Worm (Caenorhabditis elegans) whole organism, L4 larva: ENCODE results near the gene tps-2.

Experiments
- F10B5.3 ChIP-seq: sonication (generic microtip); optimal IDR thresholded peaks from 2 replicates; lab custom pipeline; 2016; ENCODE audit warnings: mild to moderate bottlenecking, missing genetic modification characterization, missing compliant biosample characterization
- F26F4.8 ChIP-seq: fragments of 200-800 bp; sonication (Bioruptor generic); conservative IDR thresholded peaks from 2 replicates; pipeline ENCODE4 v1.3.6; 2022; ENCODE audit warnings: missing genetic modification characterization, missing compliant biosample characterization
- F37D6.2 ChIP-seq: sonication (generic microtip); optimal IDR thresholded peaks from 2 replicates; lab custom pipeline; 2016; ENCODE audit warnings: mild to moderate bottlenecking, missing genetic modification characterization, missing compliant biosample characterization
- Y5F2A.4 ChIP-seq: fragments of 200-800 bp; sonication (Bioruptor generic); optimal IDR thresholded peaks from 2 replicates; lab custom pipeline; 2018; ENCODE audit warnings: mild to moderate bottlenecking, missing genetic modification characterization, missing compliant biosample characterization
- Y75B8A.6 ChIP-seq: fragments of 200-800 bp; sonication (Bioruptor generic); IDR thresholded peaks from 2 replicates; pipeline ENCODE4 v1.3.6; 2022; ENCODE audit warnings: missing genetic modification reagents, missing genetic modification characterization, missing compliant biosample characterization
- ZK337.2 ChIP-seq: fragments of 200-800 bp; sonication (Bioruptor generic); IDR thresholded peaks from 2 replicates; pipeline ENCODE4 v1.3.6; 2022; ENCODE audit warnings: missing genetic modification reagents, missing genetic modification characterization, missing compliant biosample characterization
- aha-1 ChIP-seq: fragments of 150-350 bp; peaks from one replicate; lab custom pipeline; 2014; ENCODE audit warnings: missing biosample characterization, missing genetic modification characterization
- aly-2 ChIP-seq: sonication (generic microtip); optimal IDR thresholded peaks from 2 replicates; lab custom pipeline; 2018; ENCODE audit warnings: missing biosample characterization, missing genetic modification characterization
- ama-1 ChIP-seq: fragments of 150-350 bp; optimal IDR thresholded peaks from 2 replicates; lab custom pipeline; 2014; ENCODE audit warnings: inconsistent platforms, mixed read lengths
- ceh-28 ChIP-seq: fragments of 150-350 bp; optimal IDR thresholded peaks from 2 replicates; lab custom pipeline; 2014; ENCODE audit warnings: missing biosample characterization, missing genetic modification reagents, missing genetic modification characterization
- ceh-32 ChIP-seq: sonication (generic microtip); optimal IDR thresholded peaks from 2 replicates; lab custom pipeline; 2016; ENCODE audit warnings: mild to moderate bottlenecking, missing genetic modification characterization, missing compliant biosample characterization; ENCODE audit not compliant: poor library complexity
- ceh-44 ChIP-seq: fragments of 200-800 bp; sonication (Bioruptor generic); IDR thresholded peaks from 2 replicates; pipeline ENCODE4 v1.3.6; 2022; ENCODE audit warnings: missing genetic modification reagents, missing genetic modification characterization, missing compliant biosample characterization
- cey-2 ChIP-seq: sonication (generic microtip); optimal IDR thresholded peaks from 3 replicates; lab custom pipeline; 2017; ENCODE audit warnings: missing genetic modification characterization, mild to moderate bottlenecking, missing compliant biosample characterization, antibody characterized with exemption, borderline replicate concordance; ENCODE audit not compliant: insufficient read depth
- ctbp-1 ChIP-seq: fragments of 200-800 bp; sonication (Bioruptor generic); IDR thresholded peaks from 2 replicates; pipeline ENCODE4 v1.3.6; 2022; ENCODE audit warnings: missing genetic modification reagents, missing genetic modification characterization, missing compliant biosample characterization
- daf-16 ChIP-seq, 3 experiments: sonication (generic microtip); optimal IDR thresholded peaks; 2 replicates each; lab custom pipeline; 2016 to 2017; ENCODE audit warnings: missing genetic modification characterization in 3 of 3, missing genetic modification reagents in 3 of 3, mild to moderate bottlenecking in 2 of 3, missing compliant biosample characterization in 2 of 3, missing biosample characterization in 1 of 3, moderate library complexity in 1 of 3
- dmd-9 ChIP-seq: fragments of 200-800 bp; sonication (Bioruptor generic); IDR thresholded peaks from 2 replicates; pipeline ENCODE4 v1.3.6; 2022; ENCODE audit warnings: missing genetic modification reagents, missing genetic modification characterization, missing compliant biosample characterization
- duxl-1 ChIP-seq: sonication (generic microtip); optimal IDR thresholded peaks from 2 replicates; lab custom pipeline; 2016; ENCODE audit warnings: mild to moderate bottlenecking, missing genetic modification characterization, moderate library complexity, missing compliant biosample characterization; ENCODE audit not compliant: poor library complexity
- egl-43 ChIP-seq: fragments of 200-800 bp; sonication (Bioruptor generic); IDR thresholded peaks from 2 replicates; pipeline ENCODE4 v1.3.6; 2022; ENCODE audit warnings: missing genetic modification reagents, missing genetic modification characterization, missing compliant biosample characterization
- fkh-10 ChIP-seq: fragments of 150-350 bp; optimal IDR thresholded peaks from 2 replicates; lab custom pipeline; 2014; ENCODE audit warnings: missing biosample characterization, missing genetic modification reagents, missing genetic modification characterization
- gei-8 ChIP-seq: fragments of 200-800 bp; sonication (Bioruptor generic); optimal IDR thresholded peaks from 2 replicates; lab custom pipeline; 2018; ENCODE audit warnings: mild to moderate bottlenecking, missing genetic modification characterization, missing compliant biosample characterization
- hlh-30 ChIP-seq: sonication (generic microtip); optimal IDR thresholded peaks from 2 replicates; lab custom pipeline; 2017; ENCODE audit warnings: antibody characterized with exemption, mild to moderate bottlenecking, missing genetic modification characterization, missing compliant biosample characterization; ENCODE audit not compliant: insufficient read depth
- hmg-1.1 ChIP-seq: fragments of 200-800 bp; sonication (Bioruptor generic); IDR thresholded peaks from 2 replicates; pipeline ENCODE4 v1.3.6; 2022; ENCODE audit warnings: missing genetic modification reagents, missing genetic modification characterization, missing compliant biosample characterization
- lim-7 ChIP-seq: fragments of 200-800 bp; sonication (Bioruptor generic); IDR thresholded peaks from 2 replicates; pipeline ENCODE4 v1.3.6; 2022; ENCODE audit warnings: missing genetic modification characterization, missing compliant biosample characterization
- lin-1 ChIP-seq: fragments of 200-800 bp; sonication (Bioruptor generic); IDR thresholded peaks from 2 replicates; pipeline ENCODE4 v1.3.6; 2022; ENCODE audit warnings: missing genetic modification reagents, missing genetic modification characterization, missing compliant biosample characterization
- lin-38 ChIP-seq: fragments of 200-800 bp; sonication (Bioruptor generic); IDR thresholded peaks from 2 replicates; pipeline ENCODE4 v1.3.6; 2022; ENCODE audit warnings: missing genetic modification reagents, missing genetic modification characterization, missing compliant biosample characterization
- lir-3 ChIP-seq: sonication (generic microtip); optimal IDR thresholded peaks from 2 replicates; lab custom pipeline; 2016; ENCODE audit warnings: mild to moderate bottlenecking, missing genetic modification characterization, missing compliant biosample characterization
- lsy-2 ChIP-seq, 2 experiments: fragments of 150-350 bp in 1 of 2; sonication (generic microtip) in 1 of 2; optimal IDR thresholded peaks; 2 replicates each; lab custom pipeline; 2014 to 2017; ENCODE audit warnings: missing biosample characterization in 2 of 2, missing genetic modification characterization in 2 of 2
- madf-5 ChIP-seq, 2 experiments: fragments of 200-800 bp; sonication (Bioruptor generic); IDR thresholded peaks; 2 replicates each; pipeline ENCODE4 v1.3.6; 2022; ENCODE audit warnings: missing compliant biosample characterization in 2 of 2, missing genetic modification characterization in 2 of 2
- mdl-1 ChIP-seq, 2 experiments: fragments of 150-350 bp in 1 of 2; sonication (generic microtip) in 1 of 2; optimal IDR thresholded peaks; 2 replicates each; lab custom pipeline; 2014 to 2017; ENCODE audit warnings: missing biosample characterization in 2 of 2, missing genetic modification characterization in 2 of 2
- mxl-3 ChIP-seq: fragments of 200-800 bp; sonication (Bioruptor generic); optimal IDR thresholded peaks from 2 replicates; lab custom pipeline; 2018; ENCODE audit warnings: mild to moderate bottlenecking, missing genetic modification characterization, missing compliant biosample characterization
- nhr-11 ChIP-seq: fragments of 150-350 bp; optimal IDR thresholded peaks from 2 replicates; lab custom pipeline; 2014; ENCODE audit warnings: missing biosample characterization, missing genetic modification characterization
- nhr-111 ChIP-seq: fragments of 200-800 bp; sonication (Bioruptor generic); optimal IDR thresholded peaks from 2 replicates; lab custom pipeline; 2018; ENCODE audit warnings: mild to moderate bottlenecking, missing genetic modification characterization, missing compliant biosample characterization
- nhr-25 ChIP-seq: sonication (generic microtip); optimal IDR thresholded peaks from 2 replicates; lab custom pipeline; 2017; ENCODE audit warnings: missing genetic modification characterization, mild to moderate bottlenecking, missing compliant biosample characterization, antibody characterized with exemption, moderate library complexity, borderline replicate concordance; ENCODE audit not compliant: insufficient read depth
- nhr-41 ChIP-seq: fragments of 200-800 bp; sonication (Bioruptor generic); IDR thresholded peaks from 2 replicates; pipeline ENCODE4 v1.3.6; 2022; ENCODE audit warnings: missing genetic modification reagents, missing genetic modification characterization, missing compliant biosample characterization
- nhr-42 ChIP-seq: fragments of 200-800 bp; sonication (Bioruptor generic); IDR thresholded peaks from 2 replicates; pipeline ENCODE4 v1.3.6; 2022; ENCODE audit warnings: missing genetic modification characterization, missing compliant biosample characterization
- nhr-48 ChIP-seq: sonication (generic microtip); optimal IDR thresholded peaks from 2 replicates; lab custom pipeline; 2016; ENCODE audit warnings: mild to moderate bottlenecking, missing genetic modification characterization, missing compliant biosample characterization
- rbr-2 ChIP-seq: sonication (generic microtip); optimal IDR thresholded peaks from 2 replicates; lab custom pipeline; 2016; ENCODE audit warnings: missing genotype, missing genetic modification characterization, missing compliant biosample characterization
- set-16 ChIP-seq: fragments of 200-800 bp; sonication (Bioruptor generic); IDR thresholded peaks from 2 replicates; pipeline ENCODE4 v1.3.6; 2022; ENCODE audit warnings: missing genetic modification reagents, missing genetic modification characterization, missing compliant biosample characterization
- tra-1 ChIP-seq: fragments of 200-800 bp; sonication (Bioruptor generic); IDR thresholded peaks from 2 replicates; pipeline ENCODE4 v1.3.6; 2022; ENCODE audit warnings: missing genetic modification reagents, missing genetic modification characterization, missing compliant biosample characterization
- unc-39 ChIP-seq: sonication (generic microtip); optimal IDR thresholded peaks from 2 replicates; lab custom pipeline; 2017; ENCODE audit warnings: missing biosample characterization, missing genetic modification characterization
- unc-62 ChIP-seq, 3 experiments: fragments of 150-350 bp in 1 of 3; sonication (generic microtip); optimal IDR thresholded peaks in 2 of 3; peaks in 1 of 3; 1 replicate in 1 of 3; 2 replicates in 2 of 3; lab custom pipeline; 2014 to 2017; ENCODE audit warnings: missing biosample characterization in 3 of 3, missing genetic modification characterization in 3 of 3, missing genetic modification reagents in 3 of 3, missing genotype in 1 of 3
- zfp-2 ChIP-seq: sonication (generic microtip); optimal IDR thresholded peaks from 2 replicates; lab custom pipeline; 2016; ENCODE audit warnings: mild to moderate bottlenecking, missing genetic modification characterization, missing compliant biosample characterization
- zfp-3 ChIP-seq: fragments of 200-800 bp; sonication (Bioruptor generic); conservative IDR thresholded peaks from 2 replicates; pipeline ENCODE4 v1.3.6; 2022; ENCODE audit warnings: missing genetic modification reagents, missing genetic modification characterization, missing compliant biosample characterization
- ztf-7 ChIP-seq: fragments of 150-350 bp; optimal IDR thresholded peaks from 2 replicates; lab custom pipeline; 2014; ENCODE audit warnings: missing biosample characterization, missing genetic modification characterization

The tps-2 gene

DNA sequence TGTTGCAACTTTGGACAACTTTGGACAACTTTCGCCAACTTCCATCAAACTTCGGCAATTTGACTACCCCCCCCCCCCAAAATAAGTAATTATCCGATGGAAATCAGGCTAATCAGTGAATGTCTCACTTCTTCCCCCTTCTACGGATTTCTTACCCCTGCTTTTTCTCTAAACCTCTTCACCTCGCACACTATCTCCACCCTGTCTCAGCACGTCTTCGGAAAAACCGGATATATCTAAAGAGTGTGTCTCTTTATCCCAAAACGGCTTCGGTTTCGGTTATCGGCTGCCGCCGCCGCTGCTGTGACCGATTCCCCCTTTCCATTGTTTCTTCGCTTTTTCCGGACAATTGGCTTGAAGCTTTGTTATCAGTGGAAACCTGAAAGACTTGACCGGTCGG lies 32.9 kb upstream of the tps-2 start:
- no peak for TF ChIP-seq gei-8 (GFP tag; lab: Kevin White, UChicago)
- no peak for TF ChIP-seq nhr-48
- TF ChIP-seq aha-1 = peak; percentile 68
- TF ChIP-seq Y75B8A.6 (GFP tag; lab: Robert Waterston, UW) = no peak

ce11 chrII:14569322-14569721 lies 31.4 kb upstream of the tps-2 start:
- TF ChIP-seq egl-43 (GFP tag; lab: Robert Waterston, UW) = peak; percentile 63; the same call in 1 of the 2 replicates
- TF ChIP-seq set-16 (GFP tag; lab: Robert Waterston, UW) = peak; percentile 84
- no peak for TF ChIP-seq ZK337.2 (GFP tag; lab: Robert Waterston, UW)
- TF ChIP-seq madf-5 (GFP tag; IDR thresholded peaks at IDR 0.05; lab: Robert Waterston, UW) = 0 out of 4 replicates have a peak, but pooled peaks of 1 of the 2 experiments have one; percentile 27
- TF ChIP-seq lsy-2 (tag; optimal IDR thresholded peaks at IDR 0.05; lab: Kevin White, UChicago) = peak in 1 of 2 experiments; percentile 10
- no peak for TF ChIP-seq ceh-44 (GFP tag; lab: Robert Waterston, UW)
- peak; percentile 43; the same call in 1 of the 2 replicates for TF ChIP-seq hmg-1.1 (GFP tag; lab: Robert Waterston, UW)
- no peak for TF ChIP-seq lin-38 (GFP tag; lab: Robert Waterston, UW)
- no peak for TF ChIP-seq duxl-1
- no peak for TF ChIP-seq mxl-3 (GFP tag; lab: Kevin White, UChicago)
- peak; percentile 7 for TF ChIP-seq F37D6.2 (tag; lab: Kevin White, UChicago)
- no peak for TF ChIP-seq zfp-2 (tag; lab: Kevin White, UChicago)
- TF ChIP-seq F10B5.3 (tag; lab: Kevin White, UChicago) = no peak
- no peak for TF ChIP-seq tra-1 (GFP tag; lab: Robert Waterston, UW)
- TF ChIP-seq ctbp-1 (GFP tag; lab: Robert Waterston, UW) = 0 out of 2 replicates have a peak, but pooled peaks have one; percentile 51
- TF ChIP-seq nhr-111 (GFP tag; lab: Kevin White, UChicago) = no peak
- no peak for TF ChIP-seq daf-16 (GFP tag; optimal IDR thresholded peaks at IDR 0.05; lab: Kevin White, UChicago)
- TF ChIP-seq daf-16 (tag; optimal IDR thresholded peaks at IDR 0.05; lab: Kevin White, UChicago) = peak; percentile 10
- TF ChIP-seq F26F4.8 (GFP tag; lab: Robert Waterston, UW) = 0 out of 2 replicates have a peak, but pooled peaks have one; percentile 16
- TF ChIP-seq cey-2 (tag; lab: Kevin White, UChicago) = no peak
- TF ChIP-seq unc-39 = no peak
- peak; percentile 40 for TF ChIP-seq rbr-2
- TF ChIP-seq fkh-10 (GFP tag; lab: Kevin White, UChicago) = peak; percentile 10

- TF ChIP-seq ceh-32 (tag; lab: Kevin White, UChicago) (no peak), ceh-28 (tag; lab: Kevin White, UChicago) (no peak), nhr-25 (no peak), ama-1 (lab: Kevin White, UChicago) (no peak), hlh-30 (tag; lab: Kevin White, UChicago) (no peak), egl-43 (GFP tag; lab: Robert Waterston, UW) (0 out of 2 replicates have a peak, but pooled peaks have one; percentile 11), nhr-42 (GFP tag; lab: Robert Waterston, UW) (no peak), mdl-1 (tag; optimal IDR thresholded peaks at IDR 0.05; lab: Kevin White, UChicago) (no peak), lir-3 (tag; lab: Kevin White, UChicago) (no peak), lim-7 (GFP tag; lab: Robert Waterston, UW) (no peak), ztf-7 (no peak), nhr-41 (GFP tag; lab: Robert Waterston, UW) (no peak), lsy-2 (tag; optimal IDR thresholded peaks at IDR 0.05; lab: Kevin White, UChicago) (no peak), dmd-9 (GFP tag; lab: Robert Waterston, UW) (no peak), madf-5 (GFP tag; IDR thresholded peaks at IDR 0.05; lab: Robert Waterston, UW) (peak; percentile 35 to 73; a peak in 2 of 4 replicates), nhr-11 (tag; lab: Kevin White, UChicago) (no peak), mxl-3 (GFP tag; lab: Kevin White, UChicago) (no peak), zfp-3 (GFP tag; lab: Robert Waterston, UW) (no peak), unc-62 (GFP tag; optimal IDR thresholded peaks at IDR 0.05 in 1 of 2; lab: Kevin White, UChicago) (peak in 1 of 2 experiments; percentile 86), unc-62 (tag; optimal IDR thresholded peaks at IDR 0.05; lab: Kevin White, UChicago) (no peak), unc-39 (no peak), lin-1 (GFP tag; lab: Robert Waterston, UW) (no peak), fkh-10 (GFP tag; lab: Kevin White, UChicago) (no peak), aha-1 (peak; percentile 70), ZK337.2 (GFP tag; lab: Robert Waterston, UW) (no peak), Y5F2A.4 (GFP tag; lab: Kevin White, UChicago) (no peak), aly-2 (tag; lab: Kevin White, UChicago) (no peak)
These were observed 30.1 kb upstream of the tps-2 start for ce11 chrII:14570541-14571160.
